Worm (Caenorhabditis elegans): ENCODE data around the gene T04A6.1.

DNA sequence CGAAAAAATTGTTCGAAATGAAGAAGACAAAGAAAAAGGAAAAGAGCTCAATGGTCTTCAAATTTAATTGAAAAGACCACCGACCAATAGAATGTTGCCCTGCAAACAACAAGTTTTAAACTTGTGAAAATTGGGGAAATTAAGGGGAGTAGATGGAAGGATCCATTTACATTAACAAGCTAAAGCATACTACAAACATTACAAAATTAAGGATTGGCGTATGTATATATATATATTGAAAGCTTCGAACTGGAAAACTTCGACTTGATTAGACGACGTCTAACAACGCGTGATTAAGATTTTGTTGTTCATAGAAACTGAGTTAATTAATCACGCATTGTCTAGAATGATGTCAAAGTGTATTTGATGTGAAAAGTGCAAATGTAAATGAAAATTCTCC is 28.1 kb upstream of the T04A6.1 start, which contains the start of gene R13A5.15:
- TF ChIP-seq dve-1 (tag; optimal IDR thresholded peaks at IDR 0.05; ENCODE audit: insufficient read depth) (no peak), nhr-77 (tag; optimal IDR thresholded peaks at IDR 0.05) (no peak), lin-39 (tag; optimal IDR thresholded peaks at IDR 0.05) (no peak), set-16 (GFP tag; IDR thresholded peaks at IDR 0.05) (no peak), lir-3 (tag; optimal IDR thresholded peaks at IDR 0.05) (no peak)

Measured in whole organism, L4 larva.